Worm (Caenorhabditis elegans) whole organism, L4/young adult: Measurements from ENCODE around the gene dcar-1.
"Not testable (repeated sequence)": the region's sequence is repeated elsewhere in the genome, so short reads cannot be mapped to it uniquely, and the experiment has no call there.

Source experiments
- W03F9.2 ChIP-seq: fragments of 150-350 bp; optimal IDR thresholded peaks from 2 replicates; lab custom pipeline; 2014; ENCODE audit warnings: missing biosample characterization, missing genetic modification characterization
- dao-5 ChIP-seq: sonication (generic microtip); optimal IDR thresholded peaks from 2 replicates; lab custom pipeline; 2016; ENCODE audit warnings: missing genotype, missing genetic modification characterization, moderate library complexity, missing compliant biosample characterization
- him-1 ChIP-seq: sonication (generic microtip); optimal IDR thresholded peaks from 2 replicates; lab custom pipeline; 2016; ENCODE audit warnings: missing genotype, missing genetic modification reagents, missing genetic modification characterization, missing compliant biosample characterization

dcar-1 gene

ce11 chrV:17921423-17921822 is 11.3 kb downstream of the dcar-1 start, which contains the start of gene E01B7.2:
Gene E01B7.2, plus strand, starts transcription at chrV:17921772.
- TF ChIP-seq him-1 (tag; lab: Kevin White, UChicago): no peak
- TF ChIP-seq W03F9.2 (tag; lab: Kevin White, UChicago): peak; percentile 26

ce11 chrV:17924095-17925000 is 14.2 kb downstream of the dcar-1 start, which contains the start of gene usp-50:
Gene usp-50, plus strand, starts transcription at chrV:17924916.
- TF ChIP-seq dao-5, him-1, W03F9.2 (tag; lab: Kevin White, UChicago): not testable (repeated sequence)

ce11 chrV:17928128-17928527 is 18.0 kb downstream of the dcar-1 start:
- TF ChIP-seq dao-5 (tag; lab: Kevin White, UChicago) (no peak), him-1 (tag; lab: Kevin White, UChicago) (no peak), W03F9.2 (tag; lab: Kevin White, UChicago) (no peak)

ce11 chrV:17931795-17932194 is 21.7 kb downstream of the dcar-1 start:
- TF ChIP-seq W03F9.2 (tag; lab: Kevin White, UChicago): no peak
- no peak for TF ChIP-seq him-1 (tag; lab: Kevin White, UChicago)
- no peak for TF ChIP-seq dao-5 (tag; lab: Kevin White, UChicago)

- no peak for TF ChIP-seq W03F9.2 (tag; lab: Kevin White, UChicago)
- no peak for TF ChIP-seq dao-5 (tag; lab: Kevin White, UChicago)
- no peak for TF ChIP-seq him-1 (tag; lab: Kevin White, UChicago)
These were observed 25.7 kb downstream of the dcar-1 start for ce11 chrV:17935857-17936256.

- TF ChIP-seq W03F9.2 (tag; lab: Kevin White, UChicago): no peak
- TF ChIP-seq dao-5 (tag; lab: Kevin White, UChicago): no peak
- no peak for TF ChIP-seq him-1 (tag; lab: Kevin White, UChicago)
These were observed 28.9 kb downstream of the dcar-1 start for ce11 chrV:17938978-17939377.

ce11 chrV:17943877-17944472 is 33.9 kb downstream of the dcar-1 start:
- TF ChIP-seq W03F9.2 (tag; lab: Kevin White, UChicago): no peak
- no peak for TF ChIP-seq dao-5 (tag; lab: Kevin White, UChicago)
- TF ChIP-seq him-1 (tag; lab: Kevin White, UChicago): no peak

ce11 chrV:17944849-17945452 is 34.8 kb downstream of the dcar-1 start:
- TF ChIP-seq dao-5 (tag; lab: Kevin White, UChicago) (no peak), him-1 (tag; lab: Kevin White, UChicago) (no peak), W03F9.2 (tag; lab: Kevin White, UChicago) (no peak)

DNA sequence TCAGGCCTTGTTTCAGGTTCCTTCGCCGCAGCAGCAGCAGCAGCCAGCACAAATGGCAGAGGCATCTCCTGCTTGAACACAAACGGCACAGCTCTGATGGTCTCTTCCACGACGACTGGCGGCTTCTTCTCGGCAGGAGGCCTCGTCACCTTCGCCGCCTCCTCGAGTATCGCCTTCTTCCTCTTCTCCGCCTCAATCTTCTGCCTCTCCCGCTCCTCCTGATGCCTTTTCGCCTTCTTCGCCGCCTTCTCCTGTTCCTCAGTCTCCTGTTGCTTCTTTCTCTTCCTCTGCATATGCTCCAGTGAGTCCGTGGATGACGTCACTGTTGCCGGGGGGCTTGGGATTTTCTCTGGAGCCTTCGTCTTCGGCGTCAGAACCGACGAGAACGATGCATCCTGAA is 35.3 kb downstream of the dcar-1 start:
- no peak for TF ChIP-seq W03F9.2 (tag; lab: Kevin White, UChicago)
- TF ChIP-seq him-1 (tag; lab: Kevin White, UChicago): no peak
- no peak for TF ChIP-seq dao-5 (tag; lab: Kevin White, UChicago)

DNA sequence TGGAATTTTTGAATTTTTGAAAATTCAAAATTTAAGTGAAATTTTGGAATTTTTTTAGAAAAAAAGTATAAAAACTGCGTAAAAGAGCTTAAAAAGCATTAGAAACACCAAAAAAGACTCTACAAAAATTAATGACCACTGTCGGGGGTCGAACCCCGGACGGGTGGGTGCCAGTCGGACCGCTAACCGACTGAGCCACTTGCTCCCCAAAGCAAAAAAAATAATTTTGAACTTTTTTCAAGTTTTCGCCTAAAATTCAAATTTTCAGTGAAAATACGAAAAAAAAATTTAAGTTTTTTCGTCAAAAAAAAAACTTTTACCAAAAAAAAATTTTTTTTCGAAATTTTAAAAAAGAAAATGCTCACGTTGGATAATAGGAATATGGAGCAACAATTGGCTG is 37.1 kb downstream of the dcar-1 start:
- TF ChIP-seq W03F9.2 (tag; lab: Kevin White, UChicago) (no peak), dao-5 (tag; lab: Kevin White, UChicago) (no peak), him-1 (tag; lab: Kevin White, UChicago) (no peak)

DNA sequence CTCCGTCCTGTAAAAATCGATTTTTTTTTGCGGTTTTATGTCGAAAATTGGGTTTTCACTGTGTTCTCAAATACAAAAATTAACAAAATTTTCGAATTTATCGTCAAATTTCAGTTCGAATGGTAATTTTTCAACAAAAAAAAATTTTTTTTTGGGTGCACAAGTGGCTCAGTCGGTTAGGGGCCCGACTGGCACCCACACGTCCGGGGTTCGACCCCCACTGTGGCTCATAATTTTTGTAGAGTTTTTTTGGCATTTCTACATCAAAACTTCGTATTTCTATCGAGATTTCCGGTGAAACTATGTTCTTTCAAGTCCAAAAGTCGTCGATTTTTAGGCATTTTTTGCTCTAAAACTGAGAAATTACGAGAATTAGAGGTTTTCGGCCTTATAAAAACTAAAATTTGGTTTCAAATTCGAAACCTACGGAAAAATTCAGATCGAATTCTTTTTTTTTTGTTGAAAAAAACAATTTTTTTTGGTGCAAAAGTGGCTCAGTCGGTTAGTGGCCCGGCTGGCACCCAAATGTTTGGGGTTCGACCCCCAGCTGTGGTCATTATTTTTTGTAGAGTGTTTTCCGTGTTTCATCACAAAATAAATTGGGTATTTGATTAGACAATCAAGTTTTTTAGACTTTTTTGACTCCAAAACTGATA is 38.0 kb downstream of the dcar-1 start:
- TF ChIP-seq dao-5 (tag; lab: Kevin White, UChicago) (no peak), W03F9.2 (tag; lab: Kevin White, UChicago) (no peak), him-1 (tag; lab: Kevin White, UChicago) (no peak)

- no peak for TF ChIP-seq W03F9.2 (tag; lab: Kevin White, UChicago)
- TF ChIP-seq dao-5 (tag; lab: Kevin White, UChicago): no peak
- no peak for TF ChIP-seq him-1 (tag; lab: Kevin White, UChicago)
These were observed 39.0 kb downstream of the dcar-1 start, which contains the start of gene dpy-21 for ce11 chrV:17949093-17949492. Gene dpy-21, minus strand, starts transcription at chrV:17949193.
